Fruit fly (Drosophila melanogaster): ENCODE data around the gene brm.

DNA sequence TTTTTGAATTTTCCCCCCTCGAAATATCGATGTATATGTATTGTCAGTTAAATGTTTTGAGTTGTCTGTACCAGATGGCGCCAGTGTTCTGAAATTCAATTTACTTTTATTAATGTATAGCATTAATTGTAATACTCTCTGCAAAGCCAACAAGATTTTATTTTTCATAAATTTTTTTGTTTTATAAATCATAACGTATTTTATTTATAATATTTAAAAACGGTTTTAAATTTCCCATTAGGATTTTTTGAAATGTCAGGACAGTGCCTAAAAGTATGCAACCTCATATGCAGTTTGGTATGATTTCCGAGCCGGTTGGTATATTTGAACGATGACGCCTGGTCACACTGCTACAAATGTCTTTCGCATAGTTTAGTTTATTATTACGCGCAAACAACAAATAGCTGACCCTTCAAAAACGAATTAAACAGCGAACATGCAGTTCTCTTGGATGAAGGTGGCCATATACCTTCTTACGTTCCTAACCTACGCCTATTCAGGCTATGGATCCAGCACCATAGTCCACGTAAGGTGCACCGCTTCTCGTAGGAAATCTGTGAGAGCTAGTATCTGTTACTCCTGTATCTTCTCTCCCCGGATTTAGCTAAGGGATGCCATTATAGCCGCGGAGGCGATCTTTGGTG lies 27.8 kb downstream of the brm start, which contains the start of the genes Pka-C3 and GXIVsPLA2:
- no peak for TF ChIP-seq Myc (optimal IDR thresholded peaks at IDR 0.05)
- no peak for TF ChIP-seq insv (optimal IDR thresholded peaks at IDR 0.05)
- no peak for TF ChIP-seq psq (optimal IDR thresholded peaks at IDR 0.05)
- no peak for TF ChIP-seq ttk (optimal IDR thresholded peaks at IDR 0.05)
- no peak for TF ChIP-seq h (optimal IDR thresholded peaks at IDR 0.05)
- TF ChIP-seq Sin3A (optimal IDR thresholded peaks at IDR 0.05) = no peak

Data from Kc167 (cell line).